Worm (Caenorhabditis elegans): ENCODE data around the gene ZK809.8.

Gene ZK809.8

DNA sequence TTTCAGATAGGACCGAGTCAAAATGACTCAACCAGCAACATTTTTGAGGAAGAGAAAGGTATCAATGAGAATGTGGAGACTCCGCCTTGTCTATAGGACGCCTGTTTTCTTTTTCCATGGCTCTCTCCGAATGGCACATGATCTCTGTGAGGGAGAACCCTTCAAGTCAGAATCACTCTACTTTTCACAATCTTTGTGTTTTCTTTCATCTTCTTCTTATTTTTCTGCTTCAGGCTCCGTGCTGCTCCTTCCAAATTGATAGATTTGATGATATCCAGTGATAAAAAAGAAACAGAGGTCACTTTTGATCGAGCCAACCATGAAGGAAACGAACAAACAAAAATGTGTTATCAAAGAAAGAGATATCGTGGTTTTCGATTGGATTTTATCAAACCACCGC, at the start of gene ZK809.8:
Gene ZK809.8, minus strand, starts transcription at position 34 of the 400 bp plus-strand sequence.
- TF ChIP-seq nhr-11 (tag; optimal IDR thresholded peaks at IDR 0.05) (peak; percentile 12), nhr-77 (tag; optimal IDR thresholded peaks at IDR 0.05) (no peak), nfya-1 (tag; optimal IDR thresholded peaks at IDR 0.05; ENCODE audit: insufficient read depth) (peak; percentile 2), ama-1 (optimal IDR thresholded peaks at IDR 0.05) (no peak)

ce11 chrIV:11697514-11697913, 48.6 kb upstream of the ZK809.8 start:
- no peak for TF ChIP-seq ZK546.5 (tag; optimal IDR thresholded peaks at IDR 0.05)
- no peak for TF ChIP-seq pha-4 (tag; optimal IDR thresholded peaks at IDR 0.05)
- no peak for TF ChIP-seq snpc-4 (tag; optimal IDR thresholded peaks at IDR 0.05)

DNA sequence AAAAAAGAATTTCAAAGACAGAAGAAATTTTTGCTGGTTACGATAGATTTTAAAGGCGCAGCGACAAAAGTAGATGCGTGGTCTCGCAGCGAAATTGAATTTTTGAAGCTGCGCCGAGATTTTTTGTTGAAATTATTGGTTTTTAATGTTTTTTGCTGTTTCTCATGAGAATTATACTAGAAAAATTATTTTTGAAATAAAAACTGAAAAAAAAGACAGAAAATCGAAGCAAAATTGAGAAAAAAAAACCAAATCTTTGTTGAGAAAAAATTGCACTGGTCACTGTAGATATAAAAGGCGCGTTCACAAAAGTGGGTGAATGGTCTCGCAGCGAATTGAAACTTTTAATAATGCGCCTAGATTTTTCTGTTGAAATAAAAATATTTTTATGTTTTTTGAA, 46.8 kb upstream of the ZK809.8 start:
- TF ChIP-seq nhr-67 (tag; optimal IDR thresholded peaks at IDR 0.05) (no peak), nhr-23 (tag; optimal IDR thresholded peaks at IDR 0.05) (peak; percentile 6)

- TF ChIP-seq ama-1 (optimal IDR thresholded peaks at IDR 0.05) = no peak
- TF ChIP-seq unc-62 (GFP tag; optimal IDR thresholded peaks at IDR 0.05) = no peak
- TF ChIP-seq ceh-9 (tag; optimal IDR thresholded peaks at IDR 0.05) = no peak
- no peak for TF ChIP-seq elt-2 (tag; optimal IDR thresholded peaks at IDR 0.05)
- TF ChIP-seq nhr-25 (tag; optimal IDR thresholded peaks at IDR 0.05) = no peak
- no peak for TF ChIP-seq egl-5 (tag; optimal IDR thresholded peaks at IDR 0.05)
- no peak for TF ChIP-seq nhr-23 (tag; optimal IDR thresholded peaks at IDR 0.05)
- no peak for TF ChIP-seq nhr-43 (tag; optimal IDR thresholded peaks at IDR 0.05; ENCODE audit: poor library complexity, severe bottlenecking)
- no peak for TF ChIP-seq elt-1 (tag; optimal IDR thresholded peaks at IDR 0.05)
- no peak for TF ChIP-seq pqm-1 (tag; optimal IDR thresholded peaks at IDR 0.05)
- TF ChIP-seq zag-1 (tag; optimal IDR thresholded peaks at IDR 0.05) = no peak
- TF ChIP-seq nhr-12 (tag; optimal IDR thresholded peaks at IDR 0.05) = no peak
- TF ChIP-seq ceh-16 (tag; optimal IDR thresholded peaks at IDR 0.05) = no peak
- no peak for TF ChIP-seq mml-1 (tag; optimal IDR thresholded peaks at IDR 0.05)
- TF ChIP-seq unc-39 (tag; optimal IDR thresholded peaks at IDR 0.05) = no peak
These were observed 45.3 kb upstream of the ZK809.8 start, which contains the start of gene ZK792.7 for ce11 chrIV:11694143-11694542. ZK792.7 (plus strand) TSS chrIV:11694443.

ce11 chrIV:11693493-11693892, 44.6 kb upstream of the ZK809.8 start, which contains the start of gene ZK792.12:
ZK792.12 (plus strand) TSS chrIV:11693793.
- no peak for TF ChIP-seq snpc-4 (tag; optimal IDR thresholded peaks at IDR 0.05)
- TF ChIP-seq lin-39 (tag; optimal IDR thresholded peaks at IDR 0.05) = no peak
- no peak for TF ChIP-seq egl-5 (tag; optimal IDR thresholded peaks at IDR 0.05)
- TF ChIP-seq ztf-11 (tag; optimal IDR thresholded peaks at IDR 0.05) = no peak
- TF ChIP-seq unc-62 (GFP tag; optimal IDR thresholded peaks at IDR 0.05) = no peak
- TF ChIP-seq nhr-237 (tag; optimal IDR thresholded peaks at IDR 0.05) = no peak
- TF ChIP-seq ceh-82 (tag; optimal IDR thresholded peaks at IDR 0.05) = no peak
- TF ChIP-seq zag-1 (tag; optimal IDR thresholded peaks at IDR 0.05) = no peak
- no peak for TF ChIP-seq daf-12 (tag; optimal IDR thresholded peaks at IDR 0.05)
- TF ChIP-seq nhr-43 (tag; optimal IDR thresholded peaks at IDR 0.05; ENCODE audit: poor library complexity, severe bottlenecking) = no peak
- no peak for TF ChIP-seq fkh-2 (tag; optimal IDR thresholded peaks at IDR 0.05)
- no peak for TF ChIP-seq fkh-10 (GFP tag; optimal IDR thresholded peaks at IDR 0.05)
- TF ChIP-seq elt-1 (tag; optimal IDR thresholded peaks at IDR 0.05) = no peak
- no peak for TF ChIP-seq nhr-12 (tag; optimal IDR thresholded peaks at IDR 0.05)
- no peak for TF ChIP-seq lin-15B (tag; optimal IDR thresholded peaks at IDR 0.05)
- TF ChIP-seq mdl-1 (tag; optimal IDR thresholded peaks at IDR 0.05) = no peak
- TF ChIP-seq nhr-77 (tag; optimal IDR thresholded peaks at IDR 0.05) = no peak

- peak; percentile 86 for TF ChIP-seq nhr-25 (tag; optimal IDR thresholded peaks at IDR 0.05)
- peak; percentile 92 for TF ChIP-seq pha-4 (tag; optimal IDR thresholded peaks at IDR 0.05)
- TF ChIP-seq nhr-11 (tag; optimal IDR thresholded peaks at IDR 0.05) = no peak
- TF ChIP-seq nhr-76 (tag; optimal IDR thresholded peaks at IDR 0.05) = no peak
- TF ChIP-seq nhr-28 (tag; optimal IDR thresholded peaks at IDR 0.05) = no peak
- TF ChIP-seq egl-27 (tag; optimal IDR thresholded peaks at IDR 0.05) = peak; percentile 26
- peak; percentile 88 for TF ChIP-seq pqm-1 (tag; optimal IDR thresholded peaks at IDR 0.05)
- TF ChIP-seq daf-12 (tag; optimal IDR thresholded peaks at IDR 0.05) = no peak
- TF ChIP-seq hmg-11 (tag; optimal IDR thresholded peaks at IDR 0.05) = peak; percentile 64
- TF ChIP-seq ceh-9 (tag; optimal IDR thresholded peaks at IDR 0.05) = no peak
- no peak for TF ChIP-seq fkh-2 (tag; optimal IDR thresholded peaks at IDR 0.05)
- no peak for TF ChIP-seq nhr-237 (tag; optimal IDR thresholded peaks at IDR 0.05)
- TF ChIP-seq zag-1 (tag; optimal IDR thresholded peaks at IDR 0.05) = no peak
- peak; percentile 22 for TF ChIP-seq elt-1 (tag; optimal IDR thresholded peaks at IDR 0.05)
- TF ChIP-seq fkh-10 (GFP tag; optimal IDR thresholded peaks at IDR 0.05) = peak; percentile 41
- peak; percentile 47 for TF ChIP-seq ama-1 (optimal IDR thresholded peaks at IDR 0.05)
- no peak for TF ChIP-seq ztf-4 (tag; optimal IDR thresholded peaks at IDR 0.05)
- TF ChIP-seq ztf-11 (tag; optimal IDR thresholded peaks at IDR 0.05) = no peak
- no peak for TF ChIP-seq aly-2 (tag; optimal IDR thresholded peaks at IDR 0.05)
- peak; percentile 7 for TF ChIP-seq ceh-82 (tag; optimal IDR thresholded peaks at IDR 0.05)
- TF ChIP-seq ZK546.5 (tag; optimal IDR thresholded peaks at IDR 0.05) = no peak
- peak; percentile 1 for TF ChIP-seq fos-1 (tag; optimal IDR thresholded peaks at IDR 0.05)
- peak; percentile 60 for TF ChIP-seq snpc-4 (tag; optimal IDR thresholded peaks at IDR 0.05)
- TF ChIP-seq jun-1 (tag; optimal IDR thresholded peaks at IDR 0.05) = peak; percentile 78
- peak; percentile 62 for TF ChIP-seq lin-15B (tag; optimal IDR thresholded peaks at IDR 0.05)
- peak; percentile 24 for TF ChIP-seq unc-39 (tag; optimal IDR thresholded peaks at IDR 0.05)
- no peak for TF ChIP-seq nhr-12 (tag; optimal IDR thresholded peaks at IDR 0.05)
- peak; percentile 84 for TF ChIP-seq nfya-1 (tag; optimal IDR thresholded peaks at IDR 0.05; ENCODE audit: insufficient read depth)
- TF ChIP-seq ceh-16 (tag; optimal IDR thresholded peaks at IDR 0.05) = no peak
- peak; percentile 33 for TF ChIP-seq unc-62 (GFP tag; optimal IDR thresholded peaks at IDR 0.05)
These were observed 43.3 kb upstream of the ZK809.8 start for ce11 chrIV:11692071-11692673.

Data from whole organism, L3 larva.